Worm (Caenorhabditis elegans): ENCODE measurements around the gene C30G7.3.

C30G7.3 gene

ce11 chrV:14945697-14946096 is at the start of gene C30G7.3:
Gene C30G7.3, minus strand, starts transcription at chrV:14945704.
- no peak for TF ChIP-seq tab-1 (GFP tag; IDR thresholded peaks at IDR 0.05)

DNA sequence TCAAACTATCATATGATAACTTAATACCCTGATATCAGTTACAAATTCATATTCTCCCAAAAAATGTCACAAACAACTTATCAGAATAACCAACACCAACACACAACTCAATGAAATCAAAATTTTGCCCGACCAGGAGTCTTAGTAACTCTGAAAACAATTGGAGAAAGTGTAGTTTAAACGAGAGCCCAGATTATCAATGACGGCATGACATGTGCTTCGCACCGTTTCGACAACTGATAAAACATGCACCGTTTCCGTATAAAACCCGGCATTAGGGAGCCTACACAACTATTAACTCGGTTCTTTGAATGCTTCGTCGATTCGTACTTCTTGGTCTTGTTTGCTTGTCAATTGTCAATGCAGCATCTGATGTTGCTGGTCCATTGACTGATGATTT is 48.1 kb upstream of the C30G7.3 start, which contains the start of gene fil-1:
Gene fil-1 (plus strand): TSS at position 219 of the 400 bp plus-strand sequence.
- TF ChIP-seq T22C8.4 (GFP tag; IDR thresholded peaks at IDR 0.05) (no peak), klf-2 (GFP tag; conservative IDR thresholded peaks at IDR 0.05) (no peak), med-1 (GFP tag; optimal IDR thresholded peaks at IDR 0.05; ENCODE audit: insufficient read depth) (no peak), ztf-23 (GFP tag; IDR thresholded peaks at IDR 0.05) (no peak), tab-1 (GFP tag; IDR thresholded peaks at IDR 0.05) (no peak), cog-1 (tag; optimal IDR thresholded peaks at IDR 0.05) (no peak), flt-1 (GFP tag; IDR thresholded peaks at IDR 0.05) (no peak), ref-1 (GFP tag; conservative IDR thresholded peaks at IDR 0.05) (no peak), ztf-29 (GFP tag; IDR thresholded peaks at IDR 0.05) (no peak)

DNA sequence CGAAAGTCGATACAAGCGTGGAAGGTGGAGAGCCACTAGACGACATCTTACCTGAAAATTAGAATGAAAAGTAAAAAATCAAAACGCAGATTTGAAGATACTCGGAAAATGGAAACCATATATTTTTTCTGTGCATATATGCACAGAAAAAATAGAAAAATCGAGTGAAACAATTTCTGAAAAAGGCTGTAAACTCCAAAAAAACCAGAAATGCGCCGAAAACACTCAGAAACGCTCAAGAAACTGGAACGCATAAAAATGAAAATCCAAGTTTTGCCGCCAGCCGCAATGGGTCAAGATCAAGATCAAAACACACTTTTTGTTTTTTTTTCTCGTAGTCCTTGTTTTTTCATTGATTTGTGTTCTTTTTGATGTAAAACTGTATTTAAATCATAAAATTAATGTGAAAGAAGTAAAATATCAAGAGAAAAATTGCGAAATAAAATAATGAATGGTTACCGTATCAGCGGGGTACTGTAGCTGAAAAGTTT is 47.2 kb upstream of the C30G7.3 start, which contains the start of gene T01C3.3:
Gene T01C3.3 (minus strand): TSS at position 51 of the 491 bp plus-strand sequence.
- no peak for TF ChIP-seq med-1 (GFP tag; optimal IDR thresholded peaks at IDR 0.05; ENCODE audit: insufficient read depth)
- no peak for TF ChIP-seq ztf-23 (GFP tag; IDR thresholded peaks at IDR 0.05)
- no peak for TF ChIP-seq T22C8.4 (GFP tag; IDR thresholded peaks at IDR 0.05)
- no peak for TF ChIP-seq cog-1 (tag; optimal IDR thresholded peaks at IDR 0.05)
- TF ChIP-seq ztf-29 (GFP tag; IDR thresholded peaks at IDR 0.05) = no peak
- no peak for TF ChIP-seq flt-1 (GFP tag; IDR thresholded peaks at IDR 0.05)
- TF ChIP-seq klf-2 (GFP tag; conservative IDR thresholded peaks at IDR 0.05) = no peak
- TF ChIP-seq ref-1 (GFP tag; conservative IDR thresholded peaks at IDR 0.05) = no peak

DNA sequence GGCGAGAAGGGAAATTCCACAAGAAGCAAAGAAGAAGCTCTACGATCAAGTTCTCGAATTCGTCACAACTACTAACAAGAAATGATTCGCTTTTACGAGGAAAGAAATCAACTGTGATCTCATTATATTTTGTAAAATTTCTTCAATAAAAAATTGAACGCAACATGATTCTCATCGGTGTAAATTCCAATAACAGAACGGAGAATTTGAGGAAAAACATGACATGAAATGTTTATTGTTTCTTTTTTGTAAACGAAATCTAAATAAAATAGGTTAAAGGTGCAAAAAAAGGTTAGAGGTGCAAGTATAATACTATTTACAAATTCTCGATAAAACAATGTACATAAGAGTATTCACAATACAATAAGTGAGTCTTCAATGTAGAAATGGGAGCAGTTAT is 46.0 kb upstream of the C30G7.3 start:
- TF ChIP-seq cog-1 (tag; optimal IDR thresholded peaks at IDR 0.05) = no peak
- no peak for TF ChIP-seq T22C8.4 (GFP tag; IDR thresholded peaks at IDR 0.05)
- no peak for TF ChIP-seq klf-2 (GFP tag; conservative IDR thresholded peaks at IDR 0.05)
- no peak for TF ChIP-seq ztf-29 (GFP tag; IDR thresholded peaks at IDR 0.05)
- TF ChIP-seq ztf-23 (GFP tag; IDR thresholded peaks at IDR 0.05) = no peak
- TF ChIP-seq ref-1 (GFP tag; conservative IDR thresholded peaks at IDR 0.05) = no peak
- TF ChIP-seq tab-1 (GFP tag; IDR thresholded peaks at IDR 0.05) = no peak
- TF ChIP-seq med-1 (GFP tag; optimal IDR thresholded peaks at IDR 0.05; ENCODE audit: insufficient read depth) = no peak
- TF ChIP-seq flt-1 (GFP tag; IDR thresholded peaks at IDR 0.05) = no peak

ce11 chrV:14990843-14991242 is 45.3 kb upstream of the C30G7.3 start, which contains the start of the genes cdt-2 and T01C3.2:
Gene cdt-2, minus strand, starts transcription at chrV:14991126.
Gene T01C3.2, plus strand, starts transcription at chrV:14991168.
- no peak for TF ChIP-seq klf-2 (GFP tag; conservative IDR thresholded peaks at IDR 0.05)
- TF ChIP-seq med-1 (GFP tag; optimal IDR thresholded peaks at IDR 0.05; ENCODE audit: insufficient read depth) = no peak
- TF ChIP-seq flt-1 (GFP tag; IDR thresholded peaks at IDR 0.05) = no peak
- no peak for TF ChIP-seq T22C8.4 (GFP tag; IDR thresholded peaks at IDR 0.05)
- no peak for TF ChIP-seq ztf-29 (GFP tag; IDR thresholded peaks at IDR 0.05)
- no peak for TF ChIP-seq ref-1 (GFP tag; conservative IDR thresholded peaks at IDR 0.05)

ce11 chrV:14984593-14984992 is 39.1 kb upstream of the C30G7.3 start, which contains the start of gene F02D8.4:
Gene F02D8.4, plus strand, starts transcription at chrV:14984893.
- TF ChIP-seq flt-1 (GFP tag; IDR thresholded peaks at IDR 0.05) (no peak), tab-1 (GFP tag; IDR thresholded peaks at IDR 0.05) (no peak), klf-2 (GFP tag; conservative IDR thresholded peaks at IDR 0.05) (no peak), T22C8.4 (GFP tag; IDR thresholded peaks at IDR 0.05) (no peak), ztf-29 (GFP tag; IDR thresholded peaks at IDR 0.05) (no peak), ztf-23 (GFP tag; IDR thresholded peaks at IDR 0.05) (no peak), med-1 (GFP tag; optimal IDR thresholded peaks at IDR 0.05; ENCODE audit: insufficient read depth) (no peak), ref-1 (GFP tag; conservative IDR thresholded peaks at IDR 0.05) (no peak)

ce11 chrV:14979937-14980336 is 34.4 kb upstream of the C30G7.3 start, which contains the start of gene xbx-1:
Gene xbx-1, plus strand, starts transcription at chrV:14980237.
- TF ChIP-seq flt-1 (GFP tag; IDR thresholded peaks at IDR 0.05) (no peak), ref-1 (GFP tag; conservative IDR thresholded peaks at IDR 0.05) (no peak), ztf-23 (GFP tag; IDR thresholded peaks at IDR 0.05) (no peak), tab-1 (GFP tag; IDR thresholded peaks at IDR 0.05) (no peak), med-1 (GFP tag; optimal IDR thresholded peaks at IDR 0.05; ENCODE audit: insufficient read depth) (no peak), klf-2 (GFP tag; conservative IDR thresholded peaks at IDR 0.05) (no peak), ztf-29 (GFP tag; IDR thresholded peaks at IDR 0.05) (no peak), T22C8.4 (GFP tag; IDR thresholded peaks at IDR 0.05) (no peak), cog-1 (tag; optimal IDR thresholded peaks at IDR 0.05) (no peak)

- TF ChIP-seq med-1 (GFP tag; optimal IDR thresholded peaks at IDR 0.05; ENCODE audit: insufficient read depth) = no peak
- TF ChIP-seq ref-1 (GFP tag; conservative IDR thresholded peaks at IDR 0.05) = no peak
- no peak for TF ChIP-seq cog-1 (tag; optimal IDR thresholded peaks at IDR 0.05)
- no peak for TF ChIP-seq ztf-29 (GFP tag; IDR thresholded peaks at IDR 0.05)
- TF ChIP-seq ztf-23 (GFP tag; IDR thresholded peaks at IDR 0.05) = no peak
- no peak for TF ChIP-seq T22C8.4 (GFP tag; IDR thresholded peaks at IDR 0.05)
- TF ChIP-seq tab-1 (GFP tag; IDR thresholded peaks at IDR 0.05) = no peak
- no peak for TF ChIP-seq klf-2 (GFP tag; conservative IDR thresholded peaks at IDR 0.05)
- TF ChIP-seq flt-1 (GFP tag; IDR thresholded peaks at IDR 0.05) = no peak
These were observed 32.8 kb upstream of the C30G7.3 start, which contains the start of the genes grd-12 and F02D8.1 for ce11 chrV:14978205-14978751. Gene grd-12, plus strand, starts transcription at chrV:14978505. Gene F02D8.1, minus strand, starts transcription at chrV:14978701.

ce11 chrV:14971136-14971535 is 25.6 kb upstream of the C30G7.3 start, which contains the start of gene nlp-59:
Gene nlp-59, plus strand, starts transcription at chrV:14971436.
- no peak for TF ChIP-seq med-1 (GFP tag; optimal IDR thresholded peaks at IDR 0.05; ENCODE audit: insufficient read depth)

- TF ChIP-seq flt-1 (GFP tag; IDR thresholded peaks at IDR 0.05) (no peak), tab-1 (GFP tag; IDR thresholded peaks at IDR 0.05) (no peak), klf-2 (GFP tag; conservative IDR thresholded peaks at IDR 0.05) (no peak), ztf-29 (GFP tag; IDR thresholded peaks at IDR 0.05) (no peak), ref-1 (GFP tag; conservative IDR thresholded peaks at IDR 0.05) (no peak), med-1 (GFP tag; optimal IDR thresholded peaks at IDR 0.05; ENCODE audit: insufficient read depth) (no peak), T22C8.4 (GFP tag; IDR thresholded peaks at IDR 0.05) (no peak), ztf-23 (GFP tag; IDR thresholded peaks at IDR 0.05) (no peak), cog-1 (tag; optimal IDR thresholded peaks at IDR 0.05) (no peak)
These were observed 10.2 kb upstream of the C30G7.3 start, which contains the start of gene F02D8.9 for ce11 chrV:14955676-14956075. Gene F02D8.9, minus strand, starts transcription at chrV:14955776.
